Fruit fly (Drosophila melanogaster): ENCODE data around the gene schuy.
A peak's percentile ranks its signal among the peaks of the same experiment; 100 is the strongest.

schuy gene

dm6 chr3L:20028753-20029152 is 42.9 kb downstream of the schuy start, which contains the start of gene Lamtor1 (continued):
- TF ChIP-seq ttk (GFP tag; IDR thresholded peaks at IDR 0.05) (no peak), CG2120 (GFP tag; optimal IDR thresholded peaks at IDR 0.05) (no peak), hbn (GFP tag; IDR thresholded peaks at IDR 0.05; ENCODE audit: partially characterized antibody) (peak; percentile 33; the same call in 1 of the 2 replicates), Neu2 (GFP tag; optimal IDR thresholded peaks at IDR 0.05; ENCODE audit: borderline replicate concordance) (no peak), CG8388 (GFP tag; optimal IDR thresholded peaks at IDR 0.05) (no peak), CG6791 (GFP tag; IDR thresholded peaks at IDR 0.05; ENCODE audit: partially characterized antibody) (peak; percentile 14; the same call in 1 of the 3 replicates), CG2712 (tag; optimal IDR thresholded peaks at IDR 0.05) (no peak), row (GFP tag; IDR thresholded peaks at IDR 0.05) (no peak), Dp (GFP tag; optimal IDR thresholded peaks at IDR 0.05) (peak; percentile 94), CG12219 (GFP tag; optimal IDR thresholded peaks at IDR 0.05) (no peak), CG8359 (GFP tag; optimal IDR thresholded peaks at IDR 0.05; ENCODE audit: borderline replicate concordance) (no peak), CG2116 (GFP tag; optimal IDR thresholded peaks at IDR 0.05) (peak; percentile 53), YL-1 (GFP tag; optimal IDR thresholded peaks at IDR 0.05) (peak; percentile 13), sens-2 (GFP tag; IDR thresholded peaks at IDR 0.05) (no peak), CG4617 (GFP tag; optimal IDR thresholded peaks at IDR 0.05; ENCODE audit: borderline replicate concordance) (peak; percentile 83), Fer2 (tag; optimal IDR thresholded peaks at IDR 0.05) (no peak), Opbp (GFP tag; IDR thresholded peaks at IDR 0.05; ENCODE audit: partially characterized antibody) (no peak), nerfin-2 (GFP tag; IDR thresholded peaks at IDR 0.05; ENCODE audit: partially characterized antibody) (peak; percentile 10; the same call in 1 of the 2 replicates), CG12744 (GFP tag; optimal IDR thresholded peaks at IDR 0.05) (no peak), CG5180 (GFP tag; optimal IDR thresholded peaks at IDR 0.05) (no peak), BEAF-32 (GFP tag; optimal IDR thresholded peaks at IDR 0.05) (peak; percentile 38), Dll (GFP tag; IDR thresholded peaks at IDR 0.05; ENCODE audit: partially characterized antibody) (0 out of 4 replicates have a peak, but pooled peaks have one; percentile 23), Bgb (GFP tag; IDR thresholded peaks at IDR 0.05; ENCODE audit: partially characterized antibody) (peak; percentile 53; the same call in 1 of the 2 replicates), usp (GFP tag; optimal IDR thresholded peaks at IDR 0.05) (no peak), stwl (tag; optimal IDR thresholded peaks at IDR 0.05) (peak; percentile 68), CG16779 (GFP tag; IDR thresholded peaks at IDR 0.05) (no peak), Hsf (GFP tag; optimal IDR thresholded peaks at IDR 0.05) (no peak), Scr (GFP tag; IDR thresholded peaks at IDR 0.05; ENCODE audit: partially characterized antibody) (no peak; the same call in 1 of the 2 replicates), CG3407 (GFP tag; optimal IDR thresholded peaks at IDR 0.05) (no peak), MTF-1 (GFP tag; optimal IDR thresholded peaks at IDR 0.05; ENCODE audit: borderline replicate concordance) (no peak), trh (GFP tag; optimal IDR thresholded peaks at IDR 0.05) (no peak), lmd (GFP tag; IDR thresholded peaks at IDR 0.05) (no peak), sug (tag; optimal IDR thresholded peaks at IDR 0.05) (no peak), MBD-R2 (GFP tag; IDR thresholded peaks at IDR 0.05) (peak; percentile 71), CG10321 (GFP tag; IDR thresholded peaks at IDR 0.05) (no peak), Gsc (GFP tag; IDR thresholded peaks at IDR 0.05) (no peak), CG4730 (GFP tag; IDR thresholded peaks at IDR 0.05) (no peak), sna (GFP tag; IDR thresholded peaks at IDR 0.05; ENCODE audit: partially characterized antibody) (peak; percentile 26; the same call in 1 of the 2 replicates), CG10267 (tag; optimal IDR thresholded peaks at IDR 0.05) (no peak), CG32772 (GFP tag; IDR thresholded peaks at IDR 0.05) (no peak), CG16813 (GFP tag; IDR thresholded peaks at IDR 0.05; ENCODE audit: partially characterized antibody) (peak; percentile 40; the same call in 1 of the 3 replicates), vnd (GFP tag; IDR thresholded peaks at IDR 0.05; ENCODE audit: partially characterized antibody) (0 out of 3 replicates have a peak, but pooled peaks have one; percentile 14), CG13287 (GFP tag; IDR thresholded peaks at IDR 0.05; ENCODE audit: partially characterized antibody) (peak; percentile 57), Trl (optimal IDR thresholded peaks at IDR 0.05) (no peak), Trl (GFP tag; optimal IDR thresholded peaks at IDR 0.05) (no peak), schlank (tag; optimal IDR thresholded peaks at IDR 0.05) (no peak)

All from whole organism, embryonic.